Fruit fly (Drosophila melanogaster): Measurements from ENCODE around the gene ScsbetaA.

dm6 chr3R:8976073-8976593 lies 37.6 kb downstream of the ScsbetaA start:
- no peak for TF ChIP-seq E2f2 (GFP tag; IDR thresholded peaks at IDR 0.05)
- no peak for TF ChIP-seq CG6254 (GFP tag; optimal IDR thresholded peaks at IDR 0.05)
- TF ChIP-seq CG15073 (GFP tag; optimal IDR thresholded peaks at IDR 0.05), result no peak
- TF ChIP-seq Side (GFP tag; optimal IDR thresholded peaks at IDR 0.05), result no peak
- no peak for TF ChIP-seq ttk (GFP tag; IDR thresholded peaks at IDR 0.05)
